Fruit fly (Drosophila melanogaster): Measurements from ENCODE around the gene Spn28F.

- TF ChIP-seq CG8478 (optimal IDR thresholded peaks at IDR 0.05) (no peak), usp (GFP tag; optimal IDR thresholded peaks at IDR 0.05) (no peak), pan (optimal IDR thresholded peaks at IDR 0.05) (no peak)
These were observed 24.5 kb upstream of the Spn28F start for dm6 chr2L:8266145-8266544.
